Worm (Caenorhabditis elegans): Measurements from ENCODE around the gene afmd-2.
A peak's percentile ranks its signal among the peaks of the same experiment; 100 is the strongest.

Gene afmd-2

DNA sequence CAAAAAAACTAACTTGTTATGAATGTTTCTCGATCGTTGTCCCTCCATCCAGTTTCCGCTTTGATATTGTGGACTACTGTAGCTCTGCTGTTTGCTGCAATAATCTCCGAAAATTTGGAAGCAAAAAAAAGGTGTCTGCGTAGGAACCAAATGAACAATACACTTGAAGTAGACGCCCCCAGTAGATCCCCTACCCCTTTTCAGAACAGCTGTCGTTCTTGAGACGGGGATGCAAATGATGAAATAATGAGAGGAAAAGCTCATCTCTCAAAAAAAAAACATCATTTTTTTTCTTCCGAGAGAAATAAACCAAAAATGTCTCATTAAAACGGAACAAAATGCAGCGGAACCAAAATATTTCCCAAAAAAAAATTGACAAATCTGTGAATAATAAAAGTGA lies 48.4 kb downstream of the afmd-2 start:
- TF ChIP-seq ztf-28 (GFP tag; IDR thresholded peaks at IDR 0.05) (no peak), dox-1 (GFP tag; IDR thresholded peaks at IDR 0.05) (no peak), madf-10 (tag; optimal IDR thresholded peaks at IDR 0.05) (no peak), attf-5 (GFP tag; optimal IDR thresholded peaks at IDR 0.05) (no peak), F23B12.7 (tag; optimal IDR thresholded peaks at IDR 0.05; ENCODE audit: insufficient read depth) (no peak), aptf-3 (GFP tag; IDR thresholded peaks at IDR 0.05) (no peak), chd-7 (tag; optimal IDR thresholded peaks at IDR 0.05) (no peak), B0019.2 (GFP tag; conservative IDR thresholded peaks at IDR 0.05) (no peak), nfya-1 (tag; optimal IDR thresholded peaks at IDR 0.05; ENCODE audit: borderline replicate concordance, insufficient read depth) (no peak)

DNA sequence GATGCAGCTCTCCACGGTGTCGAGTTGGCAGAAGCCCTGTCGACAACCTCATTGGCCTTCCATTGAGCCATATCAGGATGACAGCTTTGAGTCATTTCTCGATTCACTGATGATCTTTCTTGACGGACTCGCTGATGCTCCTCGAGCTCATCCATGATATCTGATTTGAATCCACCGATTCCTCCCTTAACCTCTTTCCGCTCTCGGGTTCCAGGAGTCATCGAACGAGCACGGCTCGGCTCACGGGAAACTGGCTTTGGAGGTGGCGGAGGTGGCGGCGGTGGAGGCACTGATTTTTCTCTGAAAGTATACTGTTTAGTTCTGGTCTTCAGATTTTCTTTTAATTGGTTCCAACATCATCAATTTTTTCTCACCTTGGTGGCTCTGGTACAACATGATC lies 50.0 kb downstream of the afmd-2 start:
- TF ChIP-seq Y79H2A.3 (GFP tag; conservative IDR thresholded peaks at IDR 0.05) (no peak), let-526 (GFP tag; IDR thresholded peaks at IDR 0.05) (no peak), zfh-2 (GFP tag; conservative IDR thresholded peaks at IDR 0.05) (peak; percentile 65; the same call in 1 of the 2 replicates)

DNA sequence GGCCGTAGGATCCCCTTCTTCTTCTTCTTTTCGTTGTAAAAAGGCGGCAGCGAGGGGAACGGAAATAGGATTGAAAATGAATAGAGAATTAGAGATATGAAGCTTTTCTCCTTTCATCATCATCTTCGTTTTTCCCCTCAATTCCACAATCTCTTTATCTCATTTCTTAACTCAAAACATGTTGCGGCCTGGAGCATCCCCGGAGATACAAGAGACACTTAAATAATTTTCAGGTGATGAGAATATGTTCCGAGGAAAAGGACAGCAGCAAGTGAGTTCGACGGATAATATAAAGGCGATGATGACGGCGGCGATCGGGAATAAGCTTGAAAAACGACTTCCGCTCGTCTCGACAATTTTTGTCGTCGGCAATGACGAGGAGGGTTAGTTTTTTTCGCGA lies 52.6 kb downstream of the afmd-2 start, which contains the start of the genes Y45F10B.13 and qui-1:
Gene Y45F10B.13, minus strand, starts transcription at position 101 of the 400 bp plus-strand sequence.
Gene qui-1, plus strand, starts transcription at position 233 of the 400 bp plus-strand sequence.
- TF ChIP-seq egrh-3 (GFP tag; IDR thresholded peaks at IDR 0.05) (no peak), ztf-28 (GFP tag; IDR thresholded peaks at IDR 0.05) (0 out of 2 replicates have a peak, but pooled peaks have one; percentile 39), rec-8 (tag; optimal IDR thresholded peaks at IDR 0.05) (no peak), nhr-80 (tag; optimal IDR thresholded peaks at IDR 0.05) (no peak)

Data from whole organism, young adult.